Worm (Caenorhabditis elegans): Measurements from ENCODE around the gene peb-1.

- TF ChIP-seq unc-62 (GFP tag; optimal IDR thresholded peaks at IDR 0.05) (no peak), daf-12 (tag; optimal IDR thresholded peaks at IDR 0.05) (no peak), nhr-11 (tag; optimal IDR thresholded peaks at IDR 0.05) (no peak), ceh-28 (tag; optimal IDR thresholded peaks at IDR 0.05) (no peak), ceh-9 (tag; optimal IDR thresholded peaks at IDR 0.05) (no peak), lsy-12 (tag; optimal IDR thresholded peaks at IDR 0.05) (no peak), fkh-10 (GFP tag; optimal IDR thresholded peaks at IDR 0.05) (no peak), elt-3 (tag; optimal IDR thresholded peaks at IDR 0.05) (no peak), zag-1 (tag; optimal IDR thresholded peaks at IDR 0.05) (no peak), ZK546.5 (tag; optimal IDR thresholded peaks at IDR 0.05) (no peak), nhr-43 (tag; optimal IDR thresholded peaks at IDR 0.05; ENCODE audit: poor library complexity, severe bottlenecking) (no peak)
Observed at ce11 chrX:2258001-2258400, 47.1 kb downstream of the peb-1 start, which contains the start of gene crn-4.
